Worm (Caenorhabditis elegans): ENCODE results near the gene acr-3.

DNA sequence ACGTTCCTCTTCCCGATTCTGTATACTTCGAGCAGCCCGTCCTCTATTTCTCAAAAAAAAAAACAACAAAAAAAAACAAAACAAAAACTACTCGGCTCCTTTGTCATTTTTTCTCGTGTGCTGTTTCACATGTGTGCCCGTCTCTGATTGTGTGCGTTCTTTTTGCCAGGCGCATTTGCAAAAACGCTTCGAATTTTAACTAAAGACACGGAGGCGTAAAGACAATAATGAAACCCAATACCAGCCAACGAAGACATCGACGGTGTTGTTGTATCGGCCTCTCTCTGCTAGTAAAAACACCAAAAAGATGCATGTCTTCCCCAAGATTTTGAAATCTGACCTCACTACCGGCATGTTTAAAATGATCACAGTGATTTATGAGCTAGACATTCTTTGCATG is 37.5 kb downstream of the acr-3 start:
- TF ChIP-seq nhr-237 (tag; optimal IDR thresholded peaks at IDR 0.05): no peak
- TF ChIP-seq ztf-11 (tag; optimal IDR thresholded peaks at IDR 0.05): no peak
- no peak for TF ChIP-seq M03D4.4 (tag; optimal IDR thresholded peaks at IDR 0.05)
- no peak for TF ChIP-seq pha-4 (tag; optimal IDR thresholded peaks at IDR 0.05)
- no peak for TF ChIP-seq nhr-12 (tag; optimal IDR thresholded peaks at IDR 0.05)
- TF ChIP-seq nhr-28 (tag; optimal IDR thresholded peaks at IDR 0.05): no peak
- TF ChIP-seq hlh-1 (tag; optimal IDR thresholded peaks at IDR 0.05): no peak
- TF ChIP-seq mep-1 (tag; optimal IDR thresholded peaks at IDR 0.05): no peak
- no peak for TF ChIP-seq cnd-1 (tag; optimal IDR thresholded peaks at IDR 0.05)
- no peak for TF ChIP-seq elt-3 (tag; optimal IDR thresholded peaks at IDR 0.05)
